Worm (Caenorhabditis elegans) whole organism, L2 larva: ENCODE results near the gene srt-37.

Experiments used
- F13H6.1 ChIP-seq: sonication (generic microtip); optimal IDR thresholded peaks from 2 replicates; lab custom pipeline; 2016; ENCODE audit warnings: missing genetic modification characterization, missing compliant biosample characterization
- blmp-1 ChIP-seq: sonication (generic microtip); optimal IDR thresholded peaks from 2 replicates; lab custom pipeline; 2017; ENCODE audit warnings: missing genetic modification characterization, mild to moderate bottlenecking, missing compliant biosample characterization, antibody characterized with exemption, moderate library complexity; ENCODE audit not compliant: insufficient read depth
- dmd-4 ChIP-seq: sonication (generic microtip); optimal IDR thresholded peaks from 2 replicates; lab custom pipeline; 2017; ENCODE audit warnings: missing biosample characterization, missing genetic modification characterization
- elt-1 ChIP-seq: fragments of 150-350 bp; optimal IDR thresholded peaks from 2 replicates; lab custom pipeline; 2014; ENCODE audit warnings: missing biosample characterization, missing genetic modification characterization
- elt-3 ChIP-seq: sonication (generic microtip); optimal IDR thresholded peaks from 2 replicates; lab custom pipeline; 2017; ENCODE audit warnings: missing biosample characterization, missing genetic modification characterization
- lsy-2 ChIP-seq, 2 experiments: fragments of 150-350 bp in 1 of 2; sonication (generic microtip) in 1 of 2; optimal IDR thresholded peaks; 2 replicates each; lab custom pipeline; 2014 to 2017; ENCODE audit warnings: missing biosample characterization in 2 of 2, missing genetic modification characterization in 2 of 2
- mdl-1 ChIP-seq, 2 experiments: fragments of 150-350 bp in 1 of 2; sonication (generic microtip) in 1 of 2; optimal IDR thresholded peaks; 2 replicates each; lab custom pipeline; 2017; ENCODE audit warnings: missing biosample characterization in 2 of 2, missing genetic modification characterization in 2 of 2
- nhr-11 ChIP-seq: fragments of 150-350 bp; optimal IDR thresholded peaks from 2 replicates; lab custom pipeline; 2014; ENCODE audit warnings: missing biosample characterization, missing genetic modification characterization
- sem-4 ChIP-seq: fragments of 150-350 bp; optimal IDR thresholded peaks from 2 replicates; lab custom pipeline; 2014; ENCODE audit warnings: missing biosample characterization, missing genetic modification reagents, missing genetic modification characterization
- sma-3 ChIP-seq: sonication (generic microtip); optimal IDR thresholded peaks from 2 replicates; lab custom pipeline; 2016; ENCODE audit warnings: missing genetic modification reagents, missing genetic modification characterization, missing compliant biosample characterization
- sma-9 ChIP-seq, 2 experiments: fragments of 150-350 bp in 1 of 2; sonication (generic microtip) in 1 of 2; optimal IDR thresholded peaks; 2 replicates each; lab custom pipeline; 2014 to 2016; ENCODE audit warnings: missing genetic modification characterization in 2 of 2, mild to moderate bottlenecking in 1 of 2, missing biosample characterization in 1 of 2, missing compliant biosample characterization in 1 of 2, missing genetic modification reagents in 1 of 2, moderate library complexity in 1 of 2
- unc-39 ChIP-seq: fragments of 150-350 bp; optimal IDR thresholded peaks from 2 replicates; lab custom pipeline; 2014; ENCODE audit warnings: missing biosample characterization, missing genetic modification characterization
- unc-62 ChIP-seq: fragments of 150-350 bp; optimal IDR thresholded peaks from 2 replicates; lab custom pipeline; 2014; ENCODE audit warnings: missing biosample characterization, missing genetic modification reagents, missing genetic modification characterization
- zag-1 ChIP-seq: fragments of 150-350 bp; optimal IDR thresholded peaks from 2 replicates; lab custom pipeline; 2014; ENCODE audit warnings: missing biosample characterization, missing genetic modification characterization

- TF ChIP-seq sma-3 (GFP tag; lab: Kevin White, UChicago) (no peak), unc-62 (no peak), lsy-2 (tag; optimal IDR thresholded peaks at IDR 0.05; lab: Kevin White, UChicago) (no peak), elt-1 (tag; lab: Kevin White, UChicago) (no peak), nhr-11 (tag; lab: Kevin White, UChicago) (no peak), mdl-1 (tag; optimal IDR thresholded peaks at IDR 0.05; lab: Kevin White, UChicago) (no peak), blmp-1 (no peak), zag-1 (no peak), elt-3 (tag; lab: Kevin White, UChicago) (no peak), unc-39 (tag; lab: Kevin White, UChicago) (no peak), dmd-4 (no peak), sma-9 (GFP tag; optimal IDR thresholded peaks at IDR 0.05; lab: Kevin White, UChicago) (no peak), sma-9 (tag; optimal IDR thresholded peaks at IDR 0.05; lab: Kevin White, UChicago) (no peak), F13H6.1 (no peak), sem-4 (tag; lab: Kevin White, UChicago) (no peak)
Measured at ce11 chrV:4248359-4248758, 33.2 kb downstream of the srt-37 start.
